Worm (Caenorhabditis elegans) whole organism, young adult: ENCODE measurements around the gene nlp-71.

Experiments used
- F10E7.11 ChIP-seq: sonication (generic microtip); optimal IDR thresholded peaks from 2 replicates; lab custom pipeline; 2017; ENCODE audit warnings: mild to moderate bottlenecking, missing genetic modification characterization, moderate library complexity, missing compliant biosample characterization
- Y56A3A.18 ChIP-seq: fragments of 200-800 bp; sonication (Bioruptor generic); IDR thresholded peaks from 2 replicates; pipeline ENCODE4 v1.3.6; 2022; ENCODE audit warnings: missing genetic modification reagents, missing genetic modification characterization, missing compliant biosample characterization
- athp-1 ChIP-seq: sonication (generic microtip); optimal IDR thresholded peaks from 2 replicates; lab custom pipeline; 2017; ENCODE audit warnings: mild to moderate bottlenecking, missing genetic modification characterization, missing compliant biosample characterization
- egrh-3 ChIP-seq: fragments of 200-800 bp; sonication (Bioruptor generic); IDR thresholded peaks from 2 replicates; pipeline ENCODE4 v1.3.6; 2022; ENCODE audit warnings: missing genetic modification reagents, missing genetic modification characterization, missing compliant biosample characterization
- nfyb-1 ChIP-seq: fragments of 200-800 bp; sonication (Bioruptor generic); IDR thresholded peaks from 2 replicates; pipeline ENCODE4 v1.3.6; 2022; ENCODE audit warnings: missing genetic modification reagents, missing genetic modification characterization, missing compliant biosample characterization
- sea-2 ChIP-seq: fragments of 200-800 bp; sonication (Bioruptor generic); IDR thresholded peaks from 2 replicates; pipeline ENCODE4 v1.3.6; 2022; ENCODE audit warnings: missing genetic modification characterization, missing compliant biosample characterization
- unc-130 ChIP-seq: sonication (generic microtip); optimal IDR thresholded peaks from 2 replicates; lab custom pipeline; 2016; ENCODE audit warnings: missing genetic modification reagents, missing genetic modification characterization, missing compliant biosample characterization
- unc-62 ChIP-seq: fragments of 150-350 bp; optimal IDR thresholded peaks from 2 replicates; lab custom pipeline; 2014; ENCODE audit warnings: missing biosample characterization, missing genetic modification reagents, missing genetic modification characterization
- ztf-26 ChIP-seq: sonication (generic microtip); optimal IDR thresholded peaks from 2 replicates; lab custom pipeline; 2017; ENCODE audit warnings: missing genetic modification characterization, missing compliant biosample characterization

DNA sequence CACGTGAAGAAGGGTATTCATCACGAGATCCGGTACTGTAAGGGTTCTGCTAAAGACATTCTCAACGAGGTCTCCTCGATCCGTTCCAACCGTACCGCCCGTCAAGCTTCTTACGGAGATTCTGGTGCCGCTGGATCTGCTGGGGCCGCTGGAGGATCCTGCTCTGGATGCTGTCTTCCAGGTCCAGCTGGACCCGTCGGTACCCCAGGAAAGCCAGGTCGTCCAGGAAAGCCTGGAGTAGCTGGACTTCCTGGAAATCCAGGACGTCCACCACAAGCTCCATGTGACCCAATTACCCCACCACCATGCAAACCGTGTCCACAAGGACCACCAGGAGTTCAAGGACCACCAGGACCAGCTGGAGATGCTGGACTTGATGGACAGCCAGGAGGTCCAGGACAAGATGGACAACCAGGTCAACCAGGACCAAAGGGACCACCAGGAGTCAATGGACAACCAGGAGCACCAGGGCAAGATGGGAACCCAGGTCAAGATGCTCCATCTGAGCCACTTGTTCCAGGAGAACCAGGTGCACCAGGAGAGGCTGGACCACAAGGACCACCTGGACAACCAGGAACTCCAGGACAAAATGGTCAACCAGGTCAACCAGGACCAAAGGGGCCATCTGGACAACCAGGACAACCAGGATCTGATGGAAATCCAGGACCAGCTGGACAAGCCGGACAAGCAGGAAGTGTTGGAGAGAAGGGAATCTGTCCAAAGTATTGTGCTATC is 35.9 kb downstream of the nlp-71 start:
- TF ChIP-seq nfyb-1 (GFP tag; lab: Robert Waterston, UW) (no peak), athp-1 (no peak), F10E7.11 (no peak), unc-130 (GFP tag; lab: Kevin White, UChicago) (no peak), unc-62 (GFP tag; lab: Kevin White, UChicago) (no peak), sea-2 (GFP tag; lab: Robert Waterston, UW) (no peak), ztf-26 (tag; lab: Kevin White, UChicago) (no peak), egrh-3 (GFP tag; lab: Robert Waterston, UW) (peak; percentile 61; the same call in 1 of the 2 replicates), Y56A3A.18 (no peak)
